Fruit fly (Drosophila melanogaster) whole organism, embryonic: ENCODE results near the gene CG5196.

ENCODE experiments used
- BtbVII ChIP-seq: fragments of 200-800 bp; sonication (Bioruptor generic); optimal IDR thresholded peaks from 3 replicates; lab custom pipeline; 2017; ENCODE audit warnings: missing biosample characterization, mild to moderate bottlenecking, missing genetic modification characterization
- CG10543 ChIP-seq: fragments of 200-800 bp; sonication (Bioruptor generic); optimal IDR thresholded peaks from 3 replicates; lab custom pipeline; 2017; ENCODE audit warnings: missing biosample characterization, mild to moderate bottlenecking, missing genetic modification characterization, moderate library complexity
- CG12659 ChIP-seq: fragments of 200-800 bp; sonication (Bioruptor generic); optimal IDR thresholded peaks from 3 replicates; lab custom pipeline; 2017; ENCODE audit warnings: mild to moderate bottlenecking, missing biosample characterization, missing genetic modification reagents, missing genetic modification characterization
- CG13624 ChIP-seq: fragments of 200-800 bp; sonication (Bioruptor generic); optimal IDR thresholded peaks from 2 replicates; lab custom pipeline; 2016; ENCODE audit warnings: missing biosample characterization, missing genetic modification characterization
- CG13894 ChIP-seq: fragments of 200-800 bp; sonication (Bioruptor generic); optimal IDR thresholded peaks from 3 replicates; lab custom pipeline; 2018; ENCODE audit warnings: missing biosample characterization, mild to moderate bottlenecking, missing genetic modification characterization, moderate library complexity
- CG14860 ChIP-seq: fragments of 200-800 bp; sonication (Bioruptor generic); IDR thresholded peaks from 3 replicates; pipeline ENCODE4 v1.3.6; 2022; ENCODE audit warnings: missing biosample characterization, missing genetic modification characterization; ENCODE audit not compliant: partially characterized antibody
- CG17186 ChIP-seq: fragments of 200-800 bp; sonication (Bioruptor generic); optimal IDR thresholded peaks from 3 replicates; lab custom pipeline; 2017; ENCODE audit warnings: missing biosample characterization, missing genetic modification reagents, missing genetic modification characterization
- CG17829 ChIP-seq: fragments of 200-800 bp; optimal IDR thresholded peaks from 2 replicates; lab custom pipeline; 2019; ENCODE audit warnings: missing biosample characterization, mild to moderate bottlenecking, missing genetic modification characterization, moderate library complexity
- CG18011 ChIP-seq: fragments of 200-800 bp; sonication (Bioruptor generic); optimal IDR thresholded peaks from 2 replicates; lab custom pipeline; 2017; ENCODE audit warnings: missing biosample characterization, missing genetic modification characterization, mild to moderate bottlenecking, moderate library complexity, missing genotype
- CG3995 ChIP-seq: fragments of 200-800 bp; sonication (Bioruptor generic); optimal IDR thresholded peaks from 3 replicates; lab custom pipeline; 2016; ENCODE audit warnings: missing biosample characterization, missing genetic modification characterization
- CG4617 ChIP-seq: fragments of 200-800 bp; sonication (Bioruptor generic); optimal IDR thresholded peaks from 3 replicates; lab custom pipeline; 2016; ENCODE audit warnings: missing biosample characterization, missing genetic modification characterization, borderline replicate concordance
- CG7963 ChIP-seq: fragments of 200-800 bp; sonication (Bioruptor generic); IDR thresholded peaks from 3 replicates; pipeline ENCODE4 v1.3.6; 2022; ENCODE audit warnings: missing biosample characterization, missing genetic modification characterization; ENCODE audit not compliant: partially characterized antibody
- CHES-1-like ChIP-seq: fragments of 200-800 bp; sonication (Bioruptor generic); optimal IDR thresholded peaks from 2 replicates; lab custom pipeline; 2016; ENCODE audit warnings: missing biosample characterization, missing genetic modification characterization
- Dp ChIP-seq: fragments of 200-800 bp; sonication (Bioruptor generic); optimal IDR thresholded peaks from 2 replicates; lab custom pipeline; 2018; ENCODE audit warnings: missing biosample characterization, mild to moderate bottlenecking, missing genetic modification characterization, moderate library complexity
- Ets97D ChIP-seq: fragments of 200-800 bp; sonication (Bioruptor generic); optimal IDR thresholded peaks from 3 replicates; lab custom pipeline; 2016; ENCODE audit warnings: missing biosample characterization, missing genetic modification characterization
- HHEX ChIP-seq: fragments of 200-800 bp; sonication (Bioruptor generic); optimal IDR thresholded peaks from 3 replicates; lab custom pipeline; 2017; ENCODE audit warnings: missing biosample characterization, mild to moderate bottlenecking, missing genetic modification characterization, missing genetic modification reagents
- Hey ChIP-seq: fragments of 200-800 bp; sonication (Bioruptor generic); optimal IDR thresholded peaks from 3 replicates; lab custom pipeline; 2018; ENCODE audit warnings: missing biosample characterization, mild to moderate bottlenecking, missing genetic modification characterization
- Lpt ChIP-seq: fragments of >200 bp; optimal IDR thresholded peaks from 2 replicates; lab custom pipeline; 2018; ENCODE audit warnings: missing biosample characterization, missing genetic modification characterization
- MBD-R2 ChIP-seq: fragments of 200-800 bp; sonication (Bioruptor generic); IDR thresholded peaks from 2 replicates; pipeline ENCODE4 v1.3.6; 2022; ENCODE audit warnings: missing biosample characterization, missing genetic modification characterization
- Med ChIP-seq: fragments of 200-800 bp; sonication (Bioruptor generic); peaks from one replicate; lab custom pipeline; 2016; ENCODE audit warnings: missing biosample characterization, missing genetic modification characterization, mild to moderate bottlenecking, inconsistent platforms, moderate library complexity
- NFAT ChIP-seq: fragments of 200-800 bp; sonication (Bioruptor generic); IDR thresholded peaks from 2 replicates; pipeline ENCODE4 v1.3.6; 2022; ENCODE audit warnings: missing biosample characterization, missing genetic modification characterization
- Oli ChIP-seq: fragments of 200-800 bp; sonication (Bioruptor generic); optimal IDR thresholded peaks from 2 replicates; lab custom pipeline; 2018; ENCODE audit warnings: missing biosample characterization, mild to moderate bottlenecking, missing genetic modification characterization, moderate library complexity
- Opbp ChIP-seq: fragments of 200-800 bp; sonication (Bioruptor generic); IDR thresholded peaks from 3 replicates; pipeline ENCODE4 v1.3.6; 2022; ENCODE audit warnings: missing biosample characterization, missing genetic modification characterization; ENCODE audit not compliant: partially characterized antibody
- Optix ChIP-seq: fragments of 200-800 bp; sonication (Bioruptor generic); IDR thresholded peaks from 3 replicates; pipeline ENCODE4 v1.3.6; 2022; ENCODE audit warnings: missing biosample characterization, missing genetic modification characterization
- Poxn ChIP-seq: fragments of 200-800 bp; sonication (Bioruptor generic); IDR thresholded peaks from 2 replicates; pipeline ENCODE4 v1.3.6; 2022; ENCODE audit warnings: missing biosample characterization, missing genetic modification characterization
- Six4 ChIP-seq: fragments of 200-800 bp; sonication (Bioruptor generic); optimal IDR thresholded peaks from 2 replicates; lab custom pipeline; 2016; ENCODE audit warnings: missing biosample characterization, missing genetic modification characterization
- Sry-β ChIP-seq: fragments of 200-800 bp; sonication (Bioruptor generic); optimal IDR thresholded peaks from 2 replicates; lab custom pipeline; 2018; ENCODE audit warnings: missing biosample characterization, mild to moderate bottlenecking, missing genetic modification characterization, moderate library complexity
- Sry-δ ChIP-seq: fragments of 200-800 bp; sonication (Bioruptor generic); optimal IDR thresholded peaks from 2 replicates; lab custom pipeline; 2016; ENCODE audit warnings: missing biosample characterization, missing genetic modification characterization
- Xbp1 ChIP-seq: fragments of 200-800 bp; sonication (Bioruptor generic); optimal IDR thresholded peaks from 3 replicates; lab custom pipeline; 2016; ENCODE audit warnings: missing biosample characterization, mild to moderate bottlenecking, missing genetic modification characterization
- ato ChIP-seq: fragments of 200-800 bp; sonication (Bioruptor generic); IDR thresholded peaks from 2 replicates; pipeline ENCODE4 v1.3.6; 2022; ENCODE audit warnings: missing biosample characterization, missing genetic modification characterization; ENCODE audit not compliant: partially characterized antibody
- dysf ChIP-seq: fragments of 200-800 bp; sonication (Bioruptor generic); IDR thresholded peaks from 3 replicates; pipeline ENCODE4 v1.3.6; 2022; ENCODE audit warnings: missing biosample characterization, missing genetic modification characterization
- eve ChIP-seq, 2 experiments: fragments of >200 bp; optimal IDR thresholded peaks; 2 replicates each; lab custom pipeline; 2017; ENCODE audit warnings: missing biosample characterization in 2 of 2, missing genetic modification characterization in 2 of 2
- ftz-f1 ChIP-seq: fragments of 200-800 bp; sonication (Bioruptor generic); optimal IDR thresholded peaks from 2 replicates; lab custom pipeline; 2016; ENCODE audit warnings: missing biosample characterization, missing genetic modification characterization
- gcm ChIP-seq: fragments of 200-800 bp; sonication (Bioruptor generic); optimal IDR thresholded peaks from 2 replicates; lab custom pipeline; 2019; ENCODE audit warnings: missing biosample characterization, mild to moderate bottlenecking, missing genetic modification characterization, moderate library complexity
- hb ChIP-seq: fragments of 200-800 bp; sonication (Bioruptor generic); IDR thresholded peaks from 3 replicates; pipeline ENCODE4 v1.3.6; 2022; ENCODE audit warnings: missing biosample characterization, missing genetic modification characterization; ENCODE audit not compliant: partially characterized antibody
- hkb ChIP-seq, 2 experiments: fragments of 200-800 bp in 1 of 2; fragments of >200 bp in 1 of 2; sonication (Bioruptor generic) in 1 of 2; IDR thresholded peaks in 1 of 2; optimal IDR thresholded peaks in 1 of 2; 2 replicates each; pipeline versions ENCODE4 v1.3.6 to Lab custom; 2017 to 2022; ENCODE audit warnings: missing biosample characterization in 1 of 2, missing genetic modification characterization in 1 of 2
- inv ChIP-seq: fragments of 200-800 bp; sonication (Bioruptor generic); IDR thresholded peaks from 2 replicates; pipeline ENCODE4 v1.3.6; 2022; ENCODE audit warnings: missing biosample characterization, missing genetic modification characterization; ENCODE audit not compliant: partially characterized antibody
- lbe ChIP-seq: fragments of 200-800 bp; sonication (Bioruptor generic); optimal IDR thresholded peaks from 2 replicates; lab custom pipeline; 2016; ENCODE audit warnings: missing biosample characterization, mild to moderate bottlenecking, missing genetic modification characterization
- nerfin-1 ChIP-seq: fragments of 200-800 bp; sonication (Bioruptor generic); optimal IDR thresholded peaks from 3 replicates; lab custom pipeline; 2019; ENCODE audit warnings: missing biosample characterization, mild to moderate bottlenecking, missing genetic modification characterization, moderate library complexity
- nerfin-2 ChIP-seq: fragments of 200-800 bp; sonication (Bioruptor generic); IDR thresholded peaks from 2 replicates; pipeline ENCODE4 v1.3.6; 2022; ENCODE audit warnings: missing biosample characterization, missing genetic modification characterization; ENCODE audit not compliant: partially characterized antibody
- otp ChIP-seq: fragments of 200-800 bp; sonication (Bioruptor generic); IDR thresholded peaks from 3 replicates; pipeline ENCODE4, ENCODE4 v1.3.6; 2022; ENCODE audit warnings: missing biosample characterization, missing genetic modification characterization
- peb ChIP-seq: fragments of 200-800 bp; sonication (Bioruptor generic); IDR thresholded peaks from 2 replicates; pipeline ENCODE4 v1.3.6; 2022; ENCODE audit warnings: missing biosample characterization, missing genetic modification characterization
- pzg ChIP-seq: fragments of 200-800 bp; sonication (Bioruptor generic); optimal IDR thresholded peaks from 3 replicates; lab custom pipeline; 2018; ENCODE audit warnings: missing biosample characterization, mild to moderate bottlenecking, missing genetic modification characterization, moderate library complexity
- row ChIP-seq: fragments of 200-800 bp; sonication (Bioruptor generic); IDR thresholded peaks from 3 replicates; pipeline ENCODE4 v1.3.6; 2022; ENCODE audit warnings: missing biosample characterization, missing genetic modification characterization
- unc-4 ChIP-seq: fragments of 200-800 bp; sonication (Bioruptor generic); IDR thresholded peaks from 2 replicates; pipeline ENCODE4 v1.3.6; 2022; ENCODE audit warnings: missing biosample characterization, missing genetic modification characterization; ENCODE audit not compliant: partially characterized antibody
- vnd ChIP-seq: fragments of 200-800 bp; sonication (Bioruptor generic); IDR thresholded peaks from 3 replicates; pipeline ENCODE4 v1.3.6; 2022; ENCODE audit warnings: missing biosample characterization, missing genetic modification characterization; ENCODE audit not compliant: partially characterized antibody
- zen ChIP-seq: fragments of 200-800 bp; sonication (Bioruptor generic); optimal IDR thresholded peaks from 3 replicates; lab custom pipeline; 2018; ENCODE audit warnings: missing biosample characterization, mild to moderate bottlenecking, missing genetic modification characterization, moderate library complexity

CG5196 gene

dm6 chr3R:12439401-12440143 lies 31.5 kb downstream of the CG5196 start, which contains the start of gene Desat1 (continued):
- no peak for TF ChIP-seq otp (GFP tag; lab: Robert Waterston, UW)
- TF ChIP-seq hkb (optimal IDR thresholded peaks at IDR 0.05; lab: Kevin White, UChicago) = no peak
- no peak for TF ChIP-seq hkb (GFP tag; IDR thresholded peaks at IDR 0.05; lab: Robert Waterston, UW)
- no peak for TF ChIP-seq eve (GFP tag; optimal IDR thresholded peaks at IDR 0.05; lab: Kevin White, UChicago)
- TF ChIP-seq CG10543 (GFP tag; lab: Kevin White, UChicago) = peak; percentile 31
- TF ChIP-seq NFAT (GFP tag; lab: Robert Waterston, UW) = peak; percentile 9; the same call in 1 of the 2 replicates
- TF ChIP-seq pzg = peak; percentile 63
- TF ChIP-seq row = peak; percentile 60
- no peak for TF ChIP-seq Oli
- TF ChIP-seq Hey (tag; lab: Kevin White, UChicago) = no peak
- TF ChIP-seq MBD-R2 (GFP tag; lab: Robert Waterston, UW) = peak; percentile 54
- TF ChIP-seq Optix (GFP tag; lab: Robert Waterston, UW) = no peak
- peak; percentile 15 for TF ChIP-seq CG17829 (tag; lab: Kevin White, UChicago)
- peak; percentile 93 for TF ChIP-seq unc-4 (GFP tag; lab: Robert Waterston, UW)
- peak; percentile 55 for TF ChIP-seq Sry-β (GFP tag; lab: Kevin White, UChicago)
- TF ChIP-seq CG18011 (GFP tag; lab: Kevin White, UChicago) = no peak
- TF ChIP-seq CG17186 (GFP tag; lab: Kevin White, UChicago) = peak; percentile 12
- TF ChIP-seq BtbVII = peak; percentile 46
- no peak for TF ChIP-seq Poxn (GFP tag; lab: Robert Waterston, UW)
- TF ChIP-seq Xbp1 (GFP tag; lab: Kevin White, UChicago) = no peak
- TF ChIP-seq CG14860 (GFP tag; lab: Robert Waterston, UW) = peak; percentile 81
- TF ChIP-seq Sry-δ (GFP tag; lab: Kevin White, UChicago) = peak; percentile 93
- TF ChIP-seq inv (GFP tag; lab: Robert Waterston, UW) = peak; percentile 82
- TF ChIP-seq CG12659 = peak; percentile 23
- TF ChIP-seq HHEX (GFP tag; lab: Kevin White, UChicago) = no peak
- peak; percentile 86 for TF ChIP-seq ato (GFP tag; lab: Robert Waterston, UW)
- peak; percentile 19 for TF ChIP-seq CG3995 (GFP tag; lab: Kevin White, UChicago)
- TF ChIP-seq CG7963 (GFP tag; lab: Robert Waterston, UW) = peak; percentile 88
- peak; percentile 8 for TF ChIP-seq ftz-f1 (GFP tag; lab: Kevin White, UChicago)
- no peak for TF ChIP-seq CG13894
- no peak for TF ChIP-seq dysf (GFP tag; lab: Robert Waterston, UW)
- peak; percentile 50 for TF ChIP-seq lbe (GFP tag; lab: Kevin White, UChicago)
- TF ChIP-seq gcm = peak; percentile 27
- peak; percentile 93 for TF ChIP-seq Opbp
- peak; percentile 51 for TF ChIP-seq Ets97D (GFP tag; lab: Kevin White, UChicago)
- TF ChIP-seq Med (GFP tag; lab: Kevin White, UChicago) = peak; percentile 72
- TF ChIP-seq CG13624 = peak; percentile 29
- no peak for TF ChIP-seq peb (GFP tag; lab: Robert Waterston, UW)
- TF ChIP-seq Dp (GFP tag; lab: Kevin White, UChicago) = peak; percentile 58
- TF ChIP-seq CHES-1-like (GFP tag; lab: Kevin White, UChicago) = peak; percentile 5
- TF ChIP-seq zen (tag; lab: Kevin White, UChicago) = peak; percentile 79
- TF ChIP-seq Lpt = no peak
- peak; percentile 19 for TF ChIP-seq nerfin-1 (tag; lab: Kevin White, UChicago)
- TF ChIP-seq Six4 (GFP tag; lab: Kevin White, UChicago) = no peak
- peak; percentile 77 for TF ChIP-seq nerfin-2 (GFP tag; lab: Robert Waterston, UW)
- TF ChIP-seq CG4617 (GFP tag; lab: Kevin White, UChicago) = peak; percentile 49
- peak; percentile 90 for TF ChIP-seq vnd (GFP tag; lab: Robert Waterston, UW)
- peak; percentile 79 for TF ChIP-seq hb
